Worm (Caenorhabditis elegans): ENCODE measurements around the gene T01C4.8.

The T01C4.8 gene

ce11 chrV:7129460-7129859 lies at the start of gene T01C4.8:
Gene T01C4.8, minus strand, starts transcription at chrV:7129560.
- no peak for TF ChIP-seq unc-62 (GFP tag; optimal IDR thresholded peaks at IDR 0.05)

ce11 chrV:7178843-7179242 lies 49.5 kb upstream of the T01C4.8 start, which contains the start of gene cpsf-2:
Gene cpsf-2, plus strand, starts transcription at chrV:7179172.
- TF ChIP-seq unc-62 (GFP tag; optimal IDR thresholded peaks at IDR 0.05): no peak

ce11 chrV:7175201-7175600 lies 45.8 kb upstream of the T01C4.8 start, which contains the start of gene lgc-39:
Gene lgc-39, plus strand, starts transcription at chrV:7175501.
- TF ChIP-seq unc-62 (GFP tag; optimal IDR thresholded peaks at IDR 0.05): no peak

ce11 chrV:7166709-7167108 lies 37.3 kb upstream of the T01C4.8 start, which contains the start of gene ugt-36:
Gene ugt-36, plus strand, starts transcription at chrV:7167009.
- no peak for TF ChIP-seq unc-62 (GFP tag; optimal IDR thresholded peaks at IDR 0.05)

ce11 chrV:7164210-7164609 lies 34.9 kb upstream of the T01C4.8 start, which contains the start of gene srh-83:
Gene srh-83, plus strand, starts transcription at chrV:7164510.
- TF ChIP-seq unc-62 (GFP tag; optimal IDR thresholded peaks at IDR 0.05): no peak

ce11 chrV:7163477-7164114 lies 34.2 kb upstream of the T01C4.8 start, which contains the start of gene ugt-41:
Gene ugt-41, minus strand, starts transcription at chrV:7163595.
- no peak for TF ChIP-seq unc-62 (GFP tag; optimal IDR thresholded peaks at IDR 0.05)

ce11 chrV:7159391-7159790 lies 30.0 kb upstream of the T01C4.8 start, which contains the start of gene str-204:
Gene str-204, plus strand, starts transcription at chrV:7159691.
- no peak for TF ChIP-seq unc-62 (GFP tag; optimal IDR thresholded peaks at IDR 0.05)

- no peak for TF ChIP-seq unc-62 (GFP tag; optimal IDR thresholded peaks at IDR 0.05)
These were observed 27.7 kb upstream of the T01C4.8 start, which contains the start of gene ugt-39 for ce11 chrV:7157089-7157488. Gene ugt-39, plus strand, starts transcription at chrV:7157142.

- TF ChIP-seq unc-62 (GFP tag; optimal IDR thresholded peaks at IDR 0.05): no peak
These were observed 26.7 kb upstream of the T01C4.8 start, which contains the start of gene F10D2.10 for ce11 chrV:7156079-7156478. Gene F10D2.10, minus strand, starts transcription at chrV:7156179.

ce11 chrV:7153046-7153445 lies 23.7 kb upstream of the T01C4.8 start, which contains the start of gene fat-7:
Gene fat-7, minus strand, starts transcription at chrV:7153146.
- no peak for TF ChIP-seq unc-62 (GFP tag; optimal IDR thresholded peaks at IDR 0.05)

- TF ChIP-seq unc-62 (GFP tag; optimal IDR thresholded peaks at IDR 0.05): no peak
These were observed 21.2 kb upstream of the T01C4.8 start, which contains the start of gene F10D2.8 for ce11 chrV:7150570-7150969. Gene F10D2.8, minus strand, starts transcription at chrV:7150714.

ce11 chrV:7147370-7147769 lies 18.0 kb upstream of the T01C4.8 start, which contains the start of gene ugt-38:
Gene ugt-38, minus strand, starts transcription at chrV:7147470.
- TF ChIP-seq unc-62 (GFP tag; optimal IDR thresholded peaks at IDR 0.05): no peak

- no peak for TF ChIP-seq unc-62 (GFP tag; optimal IDR thresholded peaks at IDR 0.05)
These were observed 16.0 kb upstream of the T01C4.8 start, which contains the start of gene ugt-37 for ce11 chrV:7145250-7145850. Gene ugt-37, minus strand, starts transcription at chrV:7145318.

- TF ChIP-seq unc-62 (GFP tag; optimal IDR thresholded peaks at IDR 0.05): no peak
These were observed 13.3 kb upstream of the T01C4.8 start for ce11 chrV:7142661-7143060.

- TF ChIP-seq unc-62 (GFP tag; optimal IDR thresholded peaks at IDR 0.05): no peak
These were observed 12.5 kb upstream of the T01C4.8 start, which contains the start of gene ugt-40 for ce11 chrV:7141864-7142263. Gene ugt-40, minus strand, starts transcription at chrV:7141964.

ce11 chrV:7140368-7140767 lies 11.0 kb upstream of the T01C4.8 start:
- TF ChIP-seq unc-62 (GFP tag; optimal IDR thresholded peaks at IDR 0.05): no peak

ce11 chrV:7138320-7138719 lies 9.0 kb upstream of the T01C4.8 start, which contains the start of gene str-112:
Gene str-112, minus strand, starts transcription at chrV:7138420.
- TF ChIP-seq unc-62 (GFP tag; optimal IDR thresholded peaks at IDR 0.05): no peak

All from whole organism, dauer.